Worm (Caenorhabditis elegans) whole organism, L4 larva: ENCODE data around the gene R151.10.

Experiments
- D1046.2 ChIP-seq: fragments of 200-800 bp; sonication (Bioruptor generic); IDR thresholded peaks from 2 replicates; pipeline ENCODE4 v1.3.6; 2022; ENCODE audit warnings: missing genetic modification characterization, missing compliant biosample characterization
- F26F4.8 ChIP-seq: fragments of 200-800 bp; sonication (Bioruptor generic); conservative IDR thresholded peaks from 2 replicates; pipeline ENCODE4 v1.3.6; 2022; ENCODE audit warnings: missing genetic modification characterization, missing compliant biosample characterization
- F49E8.2 ChIP-seq: sonication (generic microtip); optimal IDR thresholded peaks from 2 replicates; lab custom pipeline; 2016; ENCODE audit warnings: missing compliant biosample characterization, mild to moderate bottlenecking, missing genetic modification characterization, borderline replicate concordance
- T26A8.4 ChIP-seq: fragments of 200-800 bp; sonication (Bioruptor generic); IDR thresholded peaks from 2 replicates; pipeline ENCODE4 v1.3.6; 2022; ENCODE audit warnings: missing genetic modification characterization, missing compliant biosample characterization
- Y75B8A.6 ChIP-seq: fragments of 200-800 bp; sonication (Bioruptor generic); IDR thresholded peaks from 2 replicates; pipeline ENCODE4 v1.3.6; 2022; ENCODE audit warnings: missing genetic modification reagents, missing genetic modification characterization, missing compliant biosample characterization
- ZK337.2 ChIP-seq: fragments of 200-800 bp; sonication (Bioruptor generic); IDR thresholded peaks from 2 replicates; pipeline ENCODE4 v1.3.6; 2022; ENCODE audit warnings: missing genetic modification reagents, missing genetic modification characterization, missing compliant biosample characterization
- ZK546.5 ChIP-seq, 2 experiments: sonication (generic microtip); optimal IDR thresholded peaks; 2 replicates each; lab custom pipeline; 2017; ENCODE audit warnings: missing biosample characterization in 2 of 2, missing genetic modification characterization in 2 of 2
- aha-1 ChIP-seq: fragments of 150-350 bp; peaks from one replicate; lab custom pipeline; 2014; ENCODE audit warnings: missing biosample characterization, missing genetic modification characterization
- aly-2 ChIP-seq: sonication (generic microtip); optimal IDR thresholded peaks from 2 replicates; lab custom pipeline; 2018; ENCODE audit warnings: missing biosample characterization, missing genetic modification characterization
- arid-1 ChIP-seq: fragments of 200-800 bp; sonication (Bioruptor generic); conservative IDR thresholded peaks from 2 replicates; pipeline ENCODE4 v1.3.6; 2022; ENCODE audit warnings: missing genetic modification reagents, missing genetic modification characterization, missing compliant biosample characterization
- attf-4 ChIP-seq: sonication (generic microtip); optimal IDR thresholded peaks from 3 replicates; lab custom pipeline; 2017; ENCODE audit warnings: missing biosample characterization, missing genetic modification characterization
- ceh-32 ChIP-seq: sonication (generic microtip); optimal IDR thresholded peaks from 2 replicates; lab custom pipeline; 2016; ENCODE audit warnings: mild to moderate bottlenecking, missing genetic modification characterization, missing compliant biosample characterization; ENCODE audit not compliant: poor library complexity
- ceh-62 ChIP-seq: sonication (generic microtip); optimal IDR thresholded peaks from 2 replicates; lab custom pipeline; 2017; ENCODE audit warnings: missing biosample characterization, missing genetic modification characterization
- ctbp-1 ChIP-seq: fragments of 200-800 bp; sonication (Bioruptor generic); IDR thresholded peaks from 2 replicates; pipeline ENCODE4 v1.3.6; 2022; ENCODE audit warnings: missing genetic modification reagents, missing genetic modification characterization, missing compliant biosample characterization
- daf-19 ChIP-seq: fragments of 200-800 bp; sonication (Bioruptor generic); conservative IDR thresholded peaks from 2 replicates; pipeline ENCODE4 v1.3.6; 2022; ENCODE audit warnings: missing genetic modification characterization, missing compliant biosample characterization
- daf-8 ChIP-seq: fragments of 200-800 bp; sonication (Bioruptor generic); IDR thresholded peaks from 2 replicates; pipeline ENCODE4 v1.3.6; 2022; ENCODE audit warnings: missing genetic modification characterization, missing compliant biosample characterization
- dmd-8 ChIP-seq: fragments of 200-800 bp; sonication (Bioruptor generic); IDR thresholded peaks from 2 replicates; pipeline ENCODE4 v1.3.6; 2022; ENCODE audit warnings: missing genetic modification characterization, missing compliant biosample characterization
- dmd-9 ChIP-seq: fragments of 200-800 bp; sonication (Bioruptor generic); IDR thresholded peaks from 2 replicates; pipeline ENCODE4 v1.3.6; 2022; ENCODE audit warnings: missing genetic modification reagents, missing genetic modification characterization, missing compliant biosample characterization
- dpl-1 ChIP-seq: fragments of 150-350 bp; optimal IDR thresholded peaks from 2 replicates; lab custom pipeline; 2014; ENCODE audit warnings: missing biosample characterization, missing genetic modification reagents, missing genetic modification characterization
- duxl-1 ChIP-seq: sonication (generic microtip); optimal IDR thresholded peaks from 2 replicates; lab custom pipeline; 2016; ENCODE audit warnings: mild to moderate bottlenecking, missing genetic modification characterization, moderate library complexity, missing compliant biosample characterization; ENCODE audit not compliant: poor library complexity
- egl-43 ChIP-seq: fragments of 200-800 bp; sonication (Bioruptor generic); IDR thresholded peaks from 2 replicates; pipeline ENCODE4 v1.3.6; 2022; ENCODE audit warnings: missing genetic modification reagents, missing genetic modification characterization, missing compliant biosample characterization
- fos-1 ChIP-seq: fragments of 150-350 bp; optimal IDR thresholded peaks from 2 replicates; lab custom pipeline; 2014; ENCODE audit warnings: missing biosample characterization, missing genetic modification characterization
- hlh-11 ChIP-seq: fragments of 200-800 bp; sonication (Bioruptor generic); optimal IDR thresholded peaks from 2 replicates; lab custom pipeline; 2018; ENCODE audit warnings: mild to moderate bottlenecking, missing genetic modification characterization, missing compliant biosample characterization
- jun-1 ChIP-seq: fragments of 150-350 bp; optimal IDR thresholded peaks from 2 replicates; lab custom pipeline; 2014; ENCODE audit warnings: missing biosample characterization, missing genetic modification reagents, missing genetic modification characterization
- lin-1 ChIP-seq: fragments of 200-800 bp; sonication (Bioruptor generic); IDR thresholded peaks from 2 replicates; pipeline ENCODE4 v1.3.6; 2022; ENCODE audit warnings: missing genetic modification reagents, missing genetic modification characterization, missing compliant biosample characterization
- lin-13 ChIP-seq: fragments of 150-350 bp; optimal IDR thresholded peaks from 2 replicates; lab custom pipeline; 2014; ENCODE audit warnings: missing biosample characterization, missing genetic modification reagents, missing genetic modification characterization
- lin-15B ChIP-seq: fragments of 150-350 bp; sonication (generic microtip); optimal IDR thresholded peaks from 3 replicates; lab custom pipeline; 2014; ENCODE audit warnings: missing biosample characterization, missing genetic modification characterization
- lin-29 ChIP-seq: fragments of 200-800 bp; sonication (Bioruptor generic); IDR thresholded peaks from 2 replicates; pipeline ENCODE4 v1.3.6; 2022; ENCODE audit warnings: missing genetic modification reagents, missing genetic modification characterization, missing compliant biosample characterization
- lin-38 ChIP-seq: fragments of 200-800 bp; sonication (Bioruptor generic); IDR thresholded peaks from 2 replicates; pipeline ENCODE4 v1.3.6; 2022; ENCODE audit warnings: missing genetic modification reagents, missing genetic modification characterization, missing compliant biosample characterization
- lir-3 ChIP-seq: sonication (generic microtip); optimal IDR thresholded peaks from 2 replicates; lab custom pipeline; 2016; ENCODE audit warnings: mild to moderate bottlenecking, missing genetic modification characterization, missing compliant biosample characterization
- lsy-2 ChIP-seq, 2 experiments: fragments of 150-350 bp in 1 of 2; sonication (generic microtip) in 1 of 2; optimal IDR thresholded peaks; 2 replicates each; lab custom pipeline; 2014 to 2017; ENCODE audit warnings: missing biosample characterization in 2 of 2, missing genetic modification characterization in 2 of 2
- madf-9 ChIP-seq: fragments of 200-800 bp; sonication (Bioruptor generic); conservative IDR thresholded peaks from 2 replicates; pipeline ENCODE4 v1.3.6; 2022; ENCODE audit warnings: missing genetic modification reagents, missing genetic modification characterization, missing compliant biosample characterization
- mdl-1 ChIP-seq, 2 experiments: fragments of 150-350 bp in 1 of 2; sonication (generic microtip) in 1 of 2; optimal IDR thresholded peaks; 2 replicates each; lab custom pipeline; 2014 to 2017; ENCODE audit warnings: missing biosample characterization in 2 of 2, missing genetic modification characterization in 2 of 2
- mep-1 ChIP-seq: fragments of 150-350 bp; sonication (generic microtip); optimal IDR thresholded peaks from 3 replicates; lab custom pipeline; 2014; ENCODE audit warnings: missing biosample characterization, missing genetic modification characterization
- mes-2 ChIP-seq: sonication (generic microtip); optimal IDR thresholded peaks from 2 replicates; lab custom pipeline; 2016; ENCODE audit warnings: missing genotype, mild to moderate bottlenecking, missing genetic modification characterization, missing compliant biosample characterization; ENCODE audit not compliant: poor library complexity, severe bottlenecking
- mxl-3 ChIP-seq: fragments of 200-800 bp; sonication (Bioruptor generic); optimal IDR thresholded peaks from 2 replicates; lab custom pipeline; 2018; ENCODE audit warnings: mild to moderate bottlenecking, missing genetic modification characterization, missing compliant biosample characterization
- nhr-11 ChIP-seq: fragments of 150-350 bp; optimal IDR thresholded peaks from 2 replicates; lab custom pipeline; 2014; ENCODE audit warnings: missing biosample characterization, missing genetic modification characterization
- nhr-28 ChIP-seq: fragments of 150-350 bp; optimal IDR thresholded peaks from 2 replicates; lab custom pipeline; 2014; ENCODE audit warnings: missing biosample characterization, missing genetic modification characterization
- nhr-41 ChIP-seq: fragments of 200-800 bp; sonication (Bioruptor generic); IDR thresholded peaks from 2 replicates; pipeline ENCODE4 v1.3.6; 2022; ENCODE audit warnings: missing genetic modification reagents, missing genetic modification characterization, missing compliant biosample characterization
- nhr-42 ChIP-seq: fragments of 200-800 bp; sonication (Bioruptor generic); IDR thresholded peaks from 2 replicates; pipeline ENCODE4 v1.3.6; 2022; ENCODE audit warnings: missing genetic modification characterization, missing compliant biosample characterization
- nhr-6 ChIP-seq: fragments of 150-350 bp; optimal IDR thresholded peaks from 2 replicates; lab custom pipeline; 2014; ENCODE audit warnings: missing biosample characterization, missing genetic modification characterization
- nhr-76 ChIP-seq: fragments of 150-350 bp; optimal IDR thresholded peaks from 2 replicates; lab custom pipeline; 2014; ENCODE audit warnings: missing biosample characterization, missing genetic modification characterization
- nhr-77 ChIP-seq: fragments of 150-350 bp; optimal IDR thresholded peaks from 2 replicates; lab custom pipeline; 2014; ENCODE audit warnings: missing biosample characterization, missing genetic modification characterization
- saeg-2 ChIP-seq: fragments of 200-800 bp; sonication (Bioruptor generic); IDR thresholded peaks from 2 replicates; pipeline ENCODE4 v1.3.6; 2022; ENCODE audit warnings: missing genetic modification reagents, missing genetic modification characterization, missing compliant biosample characterization
- spr-1 ChIP-seq: sonication (generic microtip); optimal IDR thresholded peaks from 2 replicates; lab custom pipeline; 2016; ENCODE audit warnings: mild to moderate bottlenecking, missing genetic modification characterization, missing compliant biosample characterization
- spr-3 ChIP-seq: fragments of 200-800 bp; sonication (Bioruptor generic); optimal IDR thresholded peaks from 2 replicates; lab custom pipeline; 2018; ENCODE audit warnings: mild to moderate bottlenecking, missing genetic modification characterization, missing compliant biosample characterization
- tag-97 ChIP-seq: fragments of 200-800 bp; sonication (Bioruptor generic); IDR thresholded peaks from 2 replicates; pipeline ENCODE4 v1.3.6; 2022; ENCODE audit warnings: missing genetic modification characterization, missing compliant biosample characterization
- unc-39 ChIP-seq: sonication (generic microtip); optimal IDR thresholded peaks from 2 replicates; lab custom pipeline; 2017; ENCODE audit warnings: missing biosample characterization, missing genetic modification characterization
- zfp-2 ChIP-seq: sonication (generic microtip); optimal IDR thresholded peaks from 2 replicates; lab custom pipeline; 2016; ENCODE audit warnings: mild to moderate bottlenecking, missing genetic modification characterization, missing compliant biosample characterization
- zfp-3 ChIP-seq: fragments of 200-800 bp; sonication (Bioruptor generic); conservative IDR thresholded peaks from 2 replicates; pipeline ENCODE4 v1.3.6; 2022; ENCODE audit warnings: missing genetic modification reagents, missing genetic modification characterization, missing compliant biosample characterization
- zip-11 ChIP-seq: fragments of 200-800 bp; sonication (Bioruptor generic); IDR thresholded peaks from 2 replicates; pipeline ENCODE4 v1.3.6; 2022; ENCODE audit warnings: missing genetic modification characterization, missing compliant biosample characterization
- zip-2 ChIP-seq: fragments of 150-350 bp; optimal IDR thresholded peaks from 2 replicates; lab custom pipeline; 2014; ENCODE audit warnings: missing biosample characterization, missing genetic modification characterization
- ztf-11 ChIP-seq: fragments of 150-350 bp; optimal IDR thresholded peaks from 2 replicates; lab custom pipeline; 2014; ENCODE audit warnings: missing biosample characterization, missing genetic modification characterization

Gene R151.10

DNA sequence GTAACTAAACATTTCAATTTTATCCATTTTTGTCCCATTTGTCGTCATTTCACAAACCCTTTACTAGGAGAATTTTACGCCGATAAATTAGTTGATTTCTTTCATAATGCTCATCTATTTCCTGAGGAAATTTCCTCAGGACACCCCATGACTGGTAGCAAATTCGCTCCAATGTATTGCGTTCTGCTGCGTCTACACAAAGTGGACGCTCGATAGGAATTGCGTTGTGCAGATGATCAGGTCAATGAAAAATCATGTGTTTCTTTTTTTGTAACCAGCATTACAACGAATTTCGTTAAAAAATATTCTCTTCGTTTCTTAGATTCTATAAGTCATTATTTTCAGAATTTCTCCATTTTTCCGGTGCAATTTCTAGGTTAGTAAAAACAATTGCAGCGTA is 48.9 kb downstream of the R151.10 start, which contains the start of gene epg-4 (continued):
- TF ChIP-seq ceh-62 (tag; lab: Kevin White, UChicago) (no peak), lin-29 (GFP tag; lab: Robert Waterston, UW) (no peak), zfp-3 (GFP tag; lab: Robert Waterston, UW) (0 out of 2 replicates have a peak, but pooled peaks have one; percentile 47), ztf-11 (tag; lab: Kevin White, UChicago) (no peak), dmd-8 (no peak), nhr-11 (tag; lab: Kevin White, UChicago) (no peak), mep-1 (peak; percentile 63), dmd-9 (GFP tag; lab: Robert Waterston, UW) (no peak), saeg-2 (no peak), lin-13 (GFP tag; lab: Kevin White, UChicago) (peak; percentile 33), arid-1 (0 out of 2 replicates have a peak, but pooled peaks have one; percentile 5), F26F4.8 (GFP tag; lab: Robert Waterston, UW) (no peak), egl-43 (GFP tag; lab: Robert Waterston, UW) (no peak), daf-8 (GFP tag; lab: Robert Waterston, UW) (no peak), ZK546.5 (tag; optimal IDR thresholded peaks at IDR 0.05; lab: Kevin White, UChicago) (no peak), fos-1 (tag; lab: Kevin White, UChicago) (no peak), Y75B8A.6 (GFP tag; lab: Robert Waterston, UW) (no peak), aha-1 (no peak), mes-2 (tag; lab: Kevin White, UChicago) (peak; percentile 66), dpl-1 (GFP tag; lab: Kevin White, UChicago) (peak; percentile 41), zfp-2 (peak; percentile 33), spr-3 (GFP tag; lab: Kevin White, UChicago) (no peak), lin-1 (GFP tag; lab: Robert Waterston, UW) (no peak), ceh-32 (tag; lab: Kevin White, UChicago) (no peak), daf-19 (GFP tag; lab: Robert Waterston, UW) (no peak), lin-15B (tag; lab: Kevin White, UChicago) (no peak), ZK337.2 (no peak), jun-1 (tag; lab: Kevin White, UChicago) (no peak), T26A8.4 (GFP tag; lab: Robert Waterston, UW) (no peak), aly-2 (tag; lab: Kevin White, UChicago) (no peak), nhr-41 (GFP tag; lab: Robert Waterston, UW) (no peak), hlh-11 (tag; lab: Kevin White, UChicago) (peak; percentile 65), F49E8.2 (tag; lab: Kevin White, UChicago) (no peak), madf-9 (no peak), duxl-1 (tag; lab: Kevin White, UChicago) (no peak), D1046.2 (GFP tag; lab: Robert Waterston, UW) (no peak), zip-11 (GFP tag; lab: Robert Waterston, UW) (no peak), attf-4 (no peak), mdl-1 (tag; optimal IDR thresholded peaks at IDR 0.05; lab: Kevin White, UChicago) (no peak), mxl-3 (peak; percentile 49), lsy-2 (tag; optimal IDR thresholded peaks at IDR 0.05; lab: Kevin White, UChicago) (peak; percentile 29 to 65), unc-39 (tag; lab: Kevin White, UChicago) (no peak), nhr-76 (tag; lab: Kevin White, UChicago) (no peak), tag-97 (no peak), spr-1 (tag; lab: Kevin White, UChicago) (no peak), lir-3 (tag; lab: Kevin White, UChicago) (no peak), nhr-6 (tag; lab: Kevin White, UChicago) (no peak), nhr-28 (tag; lab: Kevin White, UChicago) (peak; percentile 52), nhr-42 (no peak), lin-38 (peak; percentile 75), nhr-77 (peak; percentile 80), zip-2 (tag; lab: Kevin White, UChicago) (no peak), ctbp-1 (GFP tag; lab: Robert Waterston, UW) (peak; percentile 37; the same call in 1 of the 2 replicates)
